Worm (Caenorhabditis elegans) whole organism, L1 larva: Measurements from ENCODE around the gene srd-26.

ENCODE experiments used
- nhr-77 ChIP-seq: fragments of 150-350 bp; optimal IDR thresholded peaks from 2 replicates; lab custom pipeline; 2014; ENCODE audit warnings: missing biosample characterization, missing genetic modification characterization
- skn-1 ChIP-seq: fragments of 150-350 bp; optimal IDR thresholded peaks from 2 replicates; lab custom pipeline; 2014; ENCODE audit warnings: missing biosample characterization, missing genetic modification characterization
- tbx-2 ChIP-seq: sonication (generic microtip); optimal IDR thresholded peaks from 2 replicates; lab custom pipeline; 2016; ENCODE audit warnings: missing genetic modification characterization, missing compliant biosample characterization
- zag-1 ChIP-seq: fragments of 150-350 bp; optimal IDR thresholded peaks from 2 replicates; lab custom pipeline; 2014; ENCODE audit warnings: missing biosample characterization, missing genetic modification characterization

DNA sequence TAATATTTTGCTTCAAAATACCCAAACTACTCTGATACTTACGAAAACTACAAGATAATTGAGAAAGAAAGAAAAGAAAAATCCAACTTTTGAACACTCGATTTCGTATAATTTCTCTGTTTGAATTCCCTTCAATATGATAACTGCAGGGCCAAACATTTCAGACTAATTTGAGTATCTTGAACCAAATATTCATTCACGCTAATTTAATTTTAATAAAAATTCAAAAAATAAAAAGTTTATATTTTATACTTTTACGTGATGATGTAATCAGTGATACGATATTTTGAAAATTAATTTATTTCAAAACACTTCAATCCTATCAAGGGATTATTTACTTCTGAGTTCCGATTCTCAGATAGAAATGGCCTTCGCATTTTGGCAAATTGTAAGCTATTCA, 17.1 kb upstream of the srd-26 start, which contains the start of gene ZC376.8:
- TF ChIP-seq zag-1 (tag; lab: Kevin White, UChicago) (no peak), nhr-77 (tag; lab: Kevin White, UChicago) (no peak), skn-1 (no peak), tbx-2 (tag; lab: Kevin White, UChicago) (no peak)
